Fruit fly (Drosophila melanogaster) whole organism, larva: Measurements from ENCODE around the gene CG46512.
"Not testable (repeated sequence)": the region's sequence is repeated elsewhere in the genome, so short reads cannot be mapped to it uniquely, and the experiment has no call there.

Experiments
- noc ChIP-seq: fragments of 200-800 bp; sonication (Bioruptor generic); optimal IDR thresholded peaks from 3 replicates; lab custom pipeline; 2019; ENCODE audit warnings: missing biosample characterization, mild to moderate bottlenecking, missing genetic modification characterization, moderate library complexity

Gene CG46512

dm6 chrX:22231270-22231669 is 44.1 kb downstream of the CG46512 start, which contains the start of gene CG46519:
Gene CG46519, plus strand, starts transcription at chrX:22231570.
- TF ChIP-seq noc (tag; lab: Kevin White, UChicago): not testable (repeated sequence)

- TF ChIP-seq noc (tag; lab: Kevin White, UChicago): not testable (repeated sequence)
Measured at dm6 chrX:22236265-22236664, 49.1 kb downstream of the CG46512 start, which contains the start of gene CG46520. Gene CG46520, plus strand, starts transcription at chrX:22236565.
